Fruit fly (Drosophila melanogaster): Measurements from ENCODE around the gene CG34331.

CG34331 gene

dm6 chrX:20173464-20173995 lies 51.3 kb downstream of the CG34331 start, which contains the start of gene AnxB10:
AnxB10 (minus strand) TSS chrX:20173514.
- TF ChIP-seq GATAd (GFP tag; optimal IDR thresholded peaks at IDR 0.05) (peak; percentile 6), woc (GFP tag; optimal IDR thresholded peaks at IDR 0.05) (peak; percentile 86), CrebA (GFP tag; optimal IDR thresholded peaks at IDR 0.05; ENCODE audit: borderline replicate concordance) (no peak), dsf (GFP tag; optimal IDR thresholded peaks at IDR 0.05; ENCODE audit: borderline replicate concordance) (peak; percentile 15), Dif (GFP tag; optimal IDR thresholded peaks at IDR 0.05; ENCODE audit: partially characterized antibody) (peak; percentile 37), tai (GFP tag; optimal IDR thresholded peaks at IDR 0.05) (no peak), Hnf4 (GFP tag; optimal IDR thresholded peaks at IDR 0.05) (peak; percentile 79), CG32264 (GFP tag; optimal IDR thresholded peaks at IDR 0.05) (peak; percentile 70), Dfd (GFP tag; optimal IDR thresholded peaks at IDR 0.05) (no peak), Rel (GFP tag; optimal IDR thresholded peaks at IDR 0.05) (peak; percentile 16), Rel (tag; optimal IDR thresholded peaks at IDR 0.05) (peak; percentile 57), Abd-B (GFP tag; optimal IDR thresholded peaks at IDR 0.05) (no peak), sv (GFP tag; optimal IDR thresholded peaks at IDR 0.05) (peak; percentile 15), N (GFP tag; optimal IDR thresholded peaks at IDR 0.05) (no peak), Hr83 (GFP tag; optimal IDR thresholded peaks at IDR 0.05; ENCODE audit: poor library complexity, severe bottlenecking) (no peak), h (GFP tag; optimal IDR thresholded peaks at IDR 0.05) (peak; percentile 92), jim (GFP tag; optimal IDR thresholded peaks at IDR 0.05) (no peak), Hr78 (GFP tag; optimal IDR thresholded peaks at IDR 0.05) (no peak), Myc (optimal IDR thresholded peaks at IDR 0.05) (no peak), psq (GFP tag; optimal IDR thresholded peaks at IDR 0.05) (peak; percentile 82), foxo (GFP tag; optimal IDR thresholded peaks at IDR 0.05) (peak; percentile 46 to 91), CG9705 (GFP tag; optimal IDR thresholded peaks at IDR 0.05) (peak; percentile 85), usp (GFP tag; optimal IDR thresholded peaks at IDR 0.05) (no peak), ey (GFP tag; optimal IDR thresholded peaks at IDR 0.05) (peak; percentile 93), fru (GFP tag; optimal IDR thresholded peaks at IDR 0.05) (peak; percentile 93), Vsx2 (GFP tag; optimal IDR thresholded peaks at IDR 0.05; ENCODE audit: partially characterized antibody) (no peak), sage (GFP tag; optimal IDR thresholded peaks at IDR 0.05) (peak; percentile 81), rgr (GFP tag; optimal IDR thresholded peaks at IDR 0.05) (peak; percentile 89), dmrt93B (GFP tag; optimal IDR thresholded peaks at IDR 0.05) (peak; percentile 92), OdsH (GFP tag; optimal IDR thresholded peaks at IDR 0.05) (peak; percentile 90), Jra (GFP tag; optimal IDR thresholded peaks at IDR 0.05) (peak; percentile 72), HLH106 (tag; optimal IDR thresholded peaks at IDR 0.05) (peak; percentile 91), brk (GFP tag; optimal IDR thresholded peaks at IDR 0.05) (no peak), br (GFP tag; optimal IDR thresholded peaks at IDR 0.05) (peak; percentile 91), Mio (GFP tag; optimal IDR thresholded peaks at IDR 0.05) (peak; percentile 40), pan (optimal IDR thresholded peaks at IDR 0.05) (no peak), lola (GFP tag; optimal IDR thresholded peaks at IDR 0.05) (no peak), dl (GFP tag; optimal IDR thresholded peaks at IDR 0.05; ENCODE audit: insufficient read depth in 1 of 2, partially characterized antibody in 2 of 2) (no peak), Sp1 (GFP tag; optimal IDR thresholded peaks at IDR 0.05) (peak; percentile 92)
